Worm (Caenorhabditis elegans) whole organism, young adult: ENCODE results near the gene fbxa-74.
A peak's percentile ranks its signal among the peaks of the same experiment; 100 is the strongest.

Source experiments
- B0261.1 ChIP-seq: sonication (generic microtip); optimal IDR thresholded peaks from 2 replicates; lab custom pipeline; 2016; ENCODE audit warnings: mild to moderate bottlenecking, missing genetic modification characterization, moderate library complexity, missing compliant biosample characterization
- F37B4.10 ChIP-seq: fragments of 200-800 bp; sonication (Bioruptor generic); IDR thresholded peaks from 2 replicates; pipeline ENCODE4 v1.3.6; 2022; ENCODE audit warnings: missing genetic modification characterization, missing compliant biosample characterization
- F57C9.4 ChIP-seq: sonication (generic microtip); optimal IDR thresholded peaks from 2 replicates; lab custom pipeline; 2017; ENCODE audit warnings: mild to moderate bottlenecking, missing genetic modification characterization, missing compliant biosample characterization
- Y79H2A.3 ChIP-seq: fragments of 200-800 bp; sonication (Bioruptor generic); conservative IDR thresholded peaks from 2 replicates; pipeline ENCODE4 v1.3.6; 2022; ENCODE audit warnings: missing genetic modification reagents, missing genetic modification characterization, missing compliant biosample characterization
- athp-1 ChIP-seq: sonication (generic microtip); optimal IDR thresholded peaks from 2 replicates; lab custom pipeline; 2017; ENCODE audit warnings: mild to moderate bottlenecking, missing genetic modification characterization, missing compliant biosample characterization
- attf-6 ChIP-seq: fragments of 200-800 bp; sonication (Bioruptor generic); IDR thresholded peaks from 2 replicates; pipeline ENCODE4 v1.3.6; 2022; ENCODE audit warnings: missing genetic modification reagents, missing genetic modification characterization, missing compliant biosample characterization
- die-1 ChIP-seq: sonication (generic microtip); optimal IDR thresholded peaks from 2 replicates; lab custom pipeline; 2016; ENCODE audit warnings: missing genotype, mild to moderate bottlenecking, missing genetic modification characterization, missing compliant biosample characterization
- egrh-3 ChIP-seq: fragments of 200-800 bp; sonication (Bioruptor generic); IDR thresholded peaks from 2 replicates; pipeline ENCODE4 v1.3.6; 2022; ENCODE audit warnings: missing genetic modification reagents, missing genetic modification characterization, missing compliant biosample characterization
- hmg-1.2 ChIP-seq: fragments of 200-800 bp; sonication (Bioruptor generic); IDR thresholded peaks from 2 replicates; pipeline ENCODE4 v1.3.6; 2022; ENCODE audit warnings: missing genetic modification reagents, missing genetic modification characterization, missing compliant biosample characterization
- madf-8 ChIP-seq: fragments of 200-800 bp; sonication (Bioruptor generic); conservative IDR thresholded peaks from 2 replicates; pipeline ENCODE4 v1.3.6; 2022; ENCODE audit warnings: missing genetic modification reagents, missing genetic modification characterization, missing compliant biosample characterization
- ztf-18 ChIP-seq: sonication (generic microtip); optimal IDR thresholded peaks from 2 replicates; lab custom pipeline; 2016; ENCODE audit warnings: missing genotype, mild to moderate bottlenecking, missing genetic modification characterization, missing compliant biosample characterization
- ztf-25 ChIP-seq: fragments of 200-800 bp; sonication (Bioruptor generic); IDR thresholded peaks from 2 replicates; pipeline ENCODE4 v1.3.6; 2022; ENCODE audit warnings: missing genetic modification reagents, missing genetic modification characterization, missing compliant biosample characterization

fbxa-74 gene

ce11 chrIII:1656307-1656706, 42.5 kb downstream of the fbxa-74 start:
- TF ChIP-seq egrh-3, result peak; percentile 91
- TF ChIP-seq, all 124 proteins: peak for 1; not testable (repeated sequence) for 123

- TF ChIP-seq ztf-25 (GFP tag; lab: Robert Waterston, UW), result no peak
- no peak for TF ChIP-seq ztf-18 (tag; lab: Kevin White, UChicago)
- no peak; the same call in 1 of the 2 replicates for TF ChIP-seq hmg-1.2 (GFP tag; lab: Robert Waterston, UW)
- no peak for TF ChIP-seq madf-8
- TF ChIP-seq Y79H2A.3 (GFP tag; lab: Robert Waterston, UW), result no peak
- no peak for TF ChIP-seq die-1 (tag; lab: Kevin White, UChicago)
- TF ChIP-seq attf-6, result no peak
- TF ChIP-seq B0261.1, result no peak
Observed at ce11 chrIII:1652925-1653324, 45.9 kb downstream of the fbxa-74 start.

- TF ChIP-seq F57C9.4 (tag; lab: Kevin White, UChicago) (no peak), athp-1 (tag; lab: Kevin White, UChicago) (no peak), F37B4.10 (no peak)
Observed at ce11 chrIII:1652181-1652580, 46.6 kb downstream of the fbxa-74 start, which contains the start of gene Y22D7AL.1. Gene Y22D7AL.1, plus strand, starts transcription at chrIII:1652481.
